Worm (Caenorhabditis elegans) whole organism, L4/young adult: Measurements from ENCODE around the gene tat-4.

ENCODE experiments used
- W03F9.2 ChIP-seq: fragments of 150-350 bp; optimal IDR thresholded peaks from 2 replicates; lab custom pipeline; 2014; ENCODE audit warnings: missing biosample characterization, missing genetic modification characterization
- dao-5 ChIP-seq: sonication (generic microtip); optimal IDR thresholded peaks from 2 replicates; lab custom pipeline; 2016; ENCODE audit warnings: missing genotype, missing genetic modification characterization, moderate library complexity, missing compliant biosample characterization
- him-1 ChIP-seq: sonication (generic microtip); optimal IDR thresholded peaks from 2 replicates; lab custom pipeline; 2016; ENCODE audit warnings: missing genotype, missing genetic modification reagents, missing genetic modification characterization, missing compliant biosample characterization

The tat-4 gene

DNA sequence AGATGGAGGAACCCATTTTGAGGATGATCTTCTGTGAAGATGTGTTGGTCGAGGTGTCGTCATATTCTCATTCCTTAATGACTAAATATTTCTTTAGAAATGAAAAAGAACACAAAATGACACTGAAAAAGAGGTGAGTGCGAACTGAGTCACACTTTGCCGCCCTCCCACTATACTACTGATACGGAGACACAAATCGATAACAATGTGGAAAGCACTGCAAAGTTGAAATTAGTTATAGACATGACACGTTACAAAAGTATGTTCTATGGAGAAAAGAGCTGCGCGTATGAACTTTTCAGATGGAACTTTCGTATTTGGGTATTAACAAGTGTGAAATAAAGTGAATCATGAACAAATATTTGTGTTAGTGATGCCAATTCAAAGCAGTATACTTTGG lies at the start of gene tat-4:
Gene tat-4 (minus strand): TSS at position 117 of the 400 bp plus-strand sequence.
- TF ChIP-seq W03F9.2 (no peak), dao-5 (tag; lab: Kevin White, UChicago) (no peak), him-1 (tag; lab: Kevin White, UChicago) (no peak)

DNA sequence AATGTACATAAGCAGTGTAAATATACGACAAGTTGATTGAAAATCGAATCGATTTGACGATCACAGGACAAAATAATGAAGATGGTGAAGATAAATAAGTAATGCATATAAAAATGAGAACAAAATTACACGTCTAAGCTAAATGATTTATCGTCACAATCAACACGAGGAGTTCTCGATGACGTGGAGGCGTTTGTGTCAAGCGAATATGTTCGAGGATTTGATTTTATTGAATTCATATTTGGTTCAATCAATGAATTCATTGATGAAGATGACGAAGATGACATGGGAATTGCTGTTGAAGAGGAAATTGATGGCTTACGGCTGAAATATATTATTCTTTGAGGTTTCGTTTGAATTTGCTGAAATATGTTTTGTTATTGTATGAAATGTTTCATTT lies 48.4 kb upstream of the tat-4 start, which contains the start of gene nyn-3:
Gene nyn-3 (minus strand): TSS at position 101 of the 400 bp plus-strand sequence.
- no peak for TF ChIP-seq dao-5 (tag; lab: Kevin White, UChicago)
- no peak for TF ChIP-seq W03F9.2
- TF ChIP-seq him-1 (tag; lab: Kevin White, UChicago): no peak

- no peak for TF ChIP-seq W03F9.2
- TF ChIP-seq him-1 (tag; lab: Kevin White, UChicago): no peak
- TF ChIP-seq dao-5 (tag; lab: Kevin White, UChicago): no peak
Measured at ce11 chrII:6290047-6290582, 46.0 kb upstream of the tat-4 start, which contains the start of gene upb-1. TSS of gene upb-1 (minus strand) at chrII:6290097.

ce11 chrII:6288104-6288503 lies 44.0 kb upstream of the tat-4 start:
- TF ChIP-seq him-1 (tag; lab: Kevin White, UChicago) (no peak), W03F9.2 (no peak), dao-5 (tag; lab: Kevin White, UChicago) (no peak)

DNA sequence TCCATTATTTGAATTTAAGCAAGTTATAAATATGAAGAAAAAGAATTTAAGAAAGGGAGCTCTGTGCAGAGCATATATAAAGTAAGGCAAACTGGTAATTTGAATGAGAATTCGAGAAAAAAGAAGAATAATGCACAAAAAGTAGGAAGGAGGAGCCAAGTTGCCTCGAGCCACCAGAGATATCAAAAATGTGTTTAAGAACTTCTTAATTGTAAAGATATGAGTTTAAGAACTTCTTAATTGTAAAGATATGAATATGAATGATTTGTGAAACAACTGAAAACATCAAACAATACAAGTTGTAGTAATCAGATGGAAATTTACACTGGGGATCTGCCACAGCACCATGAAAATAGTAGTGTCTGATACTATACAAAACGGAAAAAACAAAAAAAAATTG lies 42.8 kb upstream of the tat-4 start, which contains the start of gene F13H8.6:
Gene F13H8.6 (minus strand): TSS at position 101 of the 400 bp plus-strand sequence.
- TF ChIP-seq dao-5 (tag; lab: Kevin White, UChicago): no peak
- TF ChIP-seq him-1 (tag; lab: Kevin White, UChicago): no peak
- TF ChIP-seq W03F9.2: no peak

ce11 chrII:6283074-6283473 lies 39.0 kb upstream of the tat-4 start, which contains the start of gene F13H8.1:
TSS of gene F13H8.1 (plus strand) at chrII:6283384.
- no peak for TF ChIP-seq dao-5 (tag; lab: Kevin White, UChicago)
- no peak for TF ChIP-seq W03F9.2
- TF ChIP-seq him-1 (tag; lab: Kevin White, UChicago): no peak

ce11 chrII:6281903-6282302 lies 37.8 kb upstream of the tat-4 start:
- no peak for TF ChIP-seq W03F9.2
- TF ChIP-seq him-1 (tag; lab: Kevin White, UChicago): no peak
- TF ChIP-seq dao-5 (tag; lab: Kevin White, UChicago): no peak

ce11 chrII:6281002-6281401 lies 36.9 kb upstream of the tat-4 start, which contains the start of gene scly-1:
TSS of gene scly-1 (minus strand) at chrII:6281102.
- TF ChIP-seq W03F9.2 (no peak), him-1 (tag; lab: Kevin White, UChicago) (no peak), dao-5 (tag; lab: Kevin White, UChicago) (no peak)

- TF ChIP-seq dao-5 (tag; lab: Kevin White, UChicago) (no peak), him-1 (tag; lab: Kevin White, UChicago) (no peak), W03F9.2 (no peak)
Measured at ce11 chrII:6273916-6274315, 29.8 kb upstream of the tat-4 start, which contains the start of gene bpl-1. TSS of gene bpl-1 (plus strand) at chrII:6274216.

ce11 chrII:6269805-6270414 lies 25.8 kb upstream of the tat-4 start, which contains the start of gene F13H8.2:
TSS of gene F13H8.2 (plus strand) at chrII:6270364.
- TF ChIP-seq dao-5 (tag; lab: Kevin White, UChicago): no peak
- TF ChIP-seq W03F9.2: peak; percentile 29

DNA sequence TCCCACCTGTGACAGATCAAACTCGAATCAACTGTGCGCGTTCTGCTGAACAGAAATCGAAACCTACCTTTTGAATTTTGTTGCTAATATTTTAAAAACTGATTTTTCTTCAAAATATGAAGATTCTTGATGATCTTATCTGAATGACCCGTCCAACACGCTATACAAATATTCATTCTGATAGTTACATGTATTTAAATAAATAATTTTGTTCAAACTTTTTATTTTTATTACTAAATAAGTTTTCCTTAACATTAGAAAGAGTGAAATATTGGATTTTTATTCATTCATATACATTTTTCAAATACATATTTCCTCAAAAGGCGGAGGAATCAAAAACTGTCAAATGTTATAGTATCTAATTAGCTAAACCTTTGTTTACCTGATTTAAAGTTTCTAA lies 23.9 kb upstream of the tat-4 start, which contains the start of gene F13H8.8:
Gene F13H8.8 (minus strand): TSS at position 101 of the 400 bp plus-strand sequence.
- no peak for TF ChIP-seq him-1 (tag; lab: Kevin White, UChicago)
- no peak for TF ChIP-seq W03F9.2
- TF ChIP-seq dao-5 (tag; lab: Kevin White, UChicago): no peak

DNA sequence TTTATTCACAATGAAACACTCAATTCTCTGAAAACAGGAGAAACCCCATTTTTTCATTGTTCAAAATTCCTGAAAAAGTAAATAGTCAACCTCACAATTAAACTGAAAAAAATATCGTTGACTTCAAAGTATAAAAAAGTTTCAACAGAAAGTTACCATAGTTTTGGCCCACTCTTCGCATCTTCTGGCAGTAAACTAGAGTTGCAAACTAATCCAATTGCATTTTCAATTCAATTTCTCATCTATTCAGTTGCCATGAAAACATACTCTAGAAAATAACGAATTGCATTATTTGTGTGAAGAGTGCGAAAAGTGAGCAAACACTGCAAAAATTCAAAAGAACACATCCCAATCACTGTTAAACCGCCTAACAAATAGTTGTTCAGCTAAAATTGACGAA lies 19.6 kb upstream of the tat-4 start, which contains the start of gene F13H8.3:
Gene F13H8.3 (plus strand): TSS at position 301 of the 400 bp plus-strand sequence.
- TF ChIP-seq him-1 (tag; lab: Kevin White, UChicago): no peak
- TF ChIP-seq dao-5 (tag; lab: Kevin White, UChicago): no peak
- no peak for TF ChIP-seq W03F9.2

- TF ChIP-seq dao-5 (tag; lab: Kevin White, UChicago): no peak
- no peak for TF ChIP-seq W03F9.2
- TF ChIP-seq him-1 (tag; lab: Kevin White, UChicago): no peak
Measured at ce11 chrII:6262222-6262621, 18.1 kb upstream of the tat-4 start, which contains the start of gene F13H8.12. TSS of gene F13H8.12 (plus strand) at chrII:6262522.

DNA sequence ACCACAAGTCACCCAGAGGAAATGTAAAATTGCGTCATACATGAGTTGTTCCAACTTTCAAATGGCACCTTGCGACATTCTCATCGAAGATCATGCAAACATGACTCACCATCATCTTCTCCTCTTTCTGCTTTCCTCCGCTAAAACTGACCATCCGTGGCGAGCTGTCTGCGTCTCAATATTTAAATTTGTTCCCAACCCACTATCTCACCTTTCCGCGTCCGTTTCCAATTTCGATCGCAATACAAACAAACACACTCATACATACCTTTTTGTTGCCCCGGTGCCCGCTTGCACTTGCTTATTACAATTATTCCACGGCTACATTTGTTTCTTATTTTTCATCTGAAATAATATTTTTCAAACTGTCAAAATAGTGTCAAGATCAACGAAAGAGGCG lies 16.6 kb upstream of the tat-4 start, which contains the start of gene nmgp-1:
Gene nmgp-1 (plus strand): TSS at position 174 of the 400 bp plus-strand sequence.
- no peak for TF ChIP-seq him-1 (tag; lab: Kevin White, UChicago)
- no peak for TF ChIP-seq dao-5 (tag; lab: Kevin White, UChicago)
- no peak for TF ChIP-seq W03F9.2
